Worm (Caenorhabditis elegans): Measurements from ENCODE around the gene ddr-2.

Gene ddr-2

DNA sequence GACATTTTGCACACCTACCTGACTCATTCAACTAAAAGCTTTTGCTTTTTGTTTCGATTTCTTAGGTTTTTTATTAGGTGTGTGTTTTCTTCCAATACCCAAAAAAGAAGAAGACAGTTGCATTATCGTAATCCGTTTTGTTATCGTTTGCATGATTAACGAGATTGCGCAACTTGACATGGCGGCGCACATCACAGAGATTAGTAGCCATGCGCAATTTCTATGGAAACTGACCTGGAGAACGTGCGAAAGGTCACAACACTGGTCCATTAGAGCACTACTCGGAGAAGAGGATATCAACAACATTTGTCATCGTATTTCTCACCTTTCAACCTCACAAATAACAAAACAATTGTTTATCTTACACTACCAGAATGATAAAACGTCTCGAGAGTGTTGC lies 1.7 kb downstream of the ddr-2 start:
- peak; percentile 80 for TF ChIP-seq elt-2 (tag; optimal IDR thresholded peaks at IDR 0.05)
- TF ChIP-seq ceh-30 (tag; optimal IDR thresholded peaks at IDR 0.05): no peak

DNA sequence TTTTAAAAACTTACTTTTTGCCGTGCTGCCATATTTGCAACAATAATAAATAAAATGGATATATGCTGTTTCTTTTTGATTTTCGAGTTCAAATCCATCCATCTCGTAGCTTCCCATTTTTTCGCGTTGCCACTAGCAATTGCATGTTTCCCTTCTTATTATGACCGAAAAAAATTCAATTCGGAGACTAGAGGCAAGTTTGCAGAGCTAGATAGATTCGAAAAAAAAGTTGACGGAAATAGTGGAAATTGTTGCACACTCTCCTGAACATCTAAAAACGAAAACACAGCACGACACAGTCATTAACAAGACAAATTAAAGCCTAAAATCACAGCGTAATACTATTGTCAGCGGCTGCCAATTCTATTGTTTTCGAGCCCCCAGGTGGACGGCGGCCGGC lies 11.1 kb downstream of the ddr-2 start, which contains the start of gene F11D5.6:
F11D5.6 (minus strand) TSS at position 101 of the 400 bp plus-strand sequence.
- TF ChIP-seq hlh-30 (tag; optimal IDR thresholded peaks at IDR 0.05; ENCODE audit: insufficient read depth) (no peak), ceh-18 (tag; optimal IDR thresholded peaks at IDR 0.05) (no peak), pha-4 (tag; optimal IDR thresholded peaks at IDR 0.05) (no peak), ceh-19 (GFP tag; optimal IDR thresholded peaks at IDR 0.05) (no peak), lin-11 (tag; optimal IDR thresholded peaks at IDR 0.05) (no peak), pros-1 (tag; optimal IDR thresholded peaks at IDR 0.05) (no peak)

DNA sequence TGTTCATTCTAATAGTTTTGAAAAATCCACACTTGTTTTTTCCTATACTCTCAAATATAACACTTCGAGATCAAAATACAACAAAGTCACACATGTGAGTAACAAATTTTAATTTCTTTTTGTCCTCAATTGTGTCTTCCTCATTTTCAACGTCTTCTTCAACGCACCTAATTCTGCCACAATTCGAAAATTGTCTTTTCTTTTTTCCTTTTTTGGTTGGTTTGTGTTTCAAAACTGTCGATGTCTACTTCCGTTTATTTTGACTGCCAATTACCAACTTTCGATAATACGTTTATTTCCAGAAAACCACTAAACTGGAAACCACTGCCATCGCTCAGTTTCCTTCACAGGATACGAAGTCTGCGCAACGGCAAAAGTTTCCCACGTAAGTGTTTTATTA lies 17.7 kb downstream of the ddr-2 start, which contains the start of gene F11D5.1:
F11D5.1 (plus strand) TSS at position 301 of the 400 bp plus-strand sequence.
- TF ChIP-seq pax-1 (tag; optimal IDR thresholded peaks at IDR 0.05): no peak
- TF ChIP-seq ttx-3 (tag; optimal IDR thresholded peaks at IDR 0.05): no peak
- TF ChIP-seq pqm-1 (tag; optimal IDR thresholded peaks at IDR 0.05): no peak
- no peak for TF ChIP-seq che-1 (tag; optimal IDR thresholded peaks at IDR 0.05)
- no peak for TF ChIP-seq mec-3 (tag; optimal IDR thresholded peaks at IDR 0.05; ENCODE audit: borderline replicate concordance)
- no peak for TF ChIP-seq ceh-45 (GFP tag; IDR thresholded peaks at IDR 0.05)
- TF ChIP-seq pros-1 (tag; optimal IDR thresholded peaks at IDR 0.05): no peak
- no peak for TF ChIP-seq K09A11.1 (tag; optimal IDR thresholded peaks at IDR 0.05; ENCODE audit: insufficient read depth)

DNA sequence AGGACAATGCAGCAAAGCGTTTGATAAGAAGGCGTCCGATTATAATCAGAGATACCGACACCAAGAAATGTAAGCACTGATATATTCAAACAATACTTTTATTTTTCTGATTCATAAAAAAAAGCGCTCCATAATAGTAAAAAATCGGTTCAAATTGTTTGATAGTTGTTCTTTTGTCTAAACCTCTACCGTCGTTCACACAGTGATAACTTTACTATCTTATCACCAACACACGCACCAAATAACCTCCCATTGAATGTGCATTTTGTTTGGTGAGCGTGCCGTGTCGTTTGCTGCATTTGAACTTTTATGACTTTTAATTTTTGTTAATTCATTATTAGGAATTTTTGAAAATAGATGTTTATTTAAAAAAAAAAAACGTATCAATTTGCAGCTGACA lies 19.0 kb downstream of the ddr-2 start:
- TF ChIP-seq ztf-16 (tag; optimal IDR thresholded peaks at IDR 0.05) (no peak), ceh-24 (tag; optimal IDR thresholded peaks at IDR 0.05) (no peak), ama-1 (optimal IDR thresholded peaks at IDR 0.05) (no peak), dve-1 (tag; optimal IDR thresholded peaks at IDR 0.05) (no peak), tbx-7 (tag; optimal IDR thresholded peaks at IDR 0.05) (no peak), elt-2 (tag; optimal IDR thresholded peaks at IDR 0.05) (peak; percentile 71)

DNA sequence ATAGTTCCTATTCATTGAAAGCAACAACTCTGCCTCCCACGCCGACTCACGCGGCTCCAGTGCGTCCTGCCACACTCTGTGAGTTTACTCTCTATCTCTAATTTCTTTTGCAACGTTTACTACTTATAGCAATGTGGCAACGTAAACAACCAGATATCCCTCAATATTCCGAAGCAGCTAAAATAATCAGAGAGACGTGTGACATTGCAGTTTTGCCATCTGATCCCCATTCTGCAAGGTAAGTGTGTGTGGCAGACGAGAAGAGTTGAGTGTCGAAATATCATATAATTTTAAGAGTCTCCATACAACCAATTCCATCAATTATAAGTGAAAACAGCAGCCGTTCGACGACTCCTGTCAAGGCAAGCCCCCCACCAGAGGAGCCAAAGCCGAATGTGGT lies 24.8 kb downstream of the ddr-2 start:
- TF ChIP-seq rnt-1 (tag; optimal IDR thresholded peaks at IDR 0.05) (no peak), unc-55 (GFP tag; optimal IDR thresholded peaks at IDR 0.05) (no peak), ztf-16 (tag; optimal IDR thresholded peaks at IDR 0.05) (no peak), ceh-30 (tag; optimal IDR thresholded peaks at IDR 0.05) (no peak), hlh-8 (tag; optimal IDR thresholded peaks at IDR 0.05) (no peak), ceh-18 (tag; optimal IDR thresholded peaks at IDR 0.05) (no peak), pha-2 (tag; optimal IDR thresholded peaks at IDR 0.05) (no peak), pha-4 (tag; optimal IDR thresholded peaks at IDR 0.05) (no peak), ceh-22 (tag; optimal IDR thresholded peaks at IDR 0.05) (no peak)

DNA sequence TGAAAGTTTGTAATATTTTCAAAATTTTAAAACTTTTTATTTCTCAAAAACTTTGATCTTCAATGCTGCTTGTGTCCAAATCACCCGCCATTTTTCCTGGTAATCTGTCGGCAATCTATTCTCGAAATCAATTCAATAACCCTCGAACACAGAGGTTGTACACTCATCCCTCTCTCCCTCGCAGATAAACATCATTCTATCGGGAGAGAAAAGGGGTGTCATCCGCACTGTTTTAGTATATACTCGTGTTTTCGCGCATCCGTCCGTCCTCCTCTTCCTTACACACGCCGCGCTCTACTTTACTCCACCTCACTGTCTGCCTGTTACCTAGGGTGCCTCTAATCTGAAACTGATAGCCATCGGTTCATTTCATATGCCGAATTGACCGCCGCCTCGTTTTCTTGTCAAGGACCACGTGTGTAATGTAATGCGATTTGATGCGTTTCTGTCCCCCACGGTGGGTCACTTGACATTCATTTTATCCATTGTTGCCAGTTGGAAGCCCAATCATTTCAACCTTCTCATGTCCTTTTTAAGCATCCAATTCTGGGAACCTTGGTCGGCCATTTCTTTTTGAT lies 28.6 kb downstream of the ddr-2 start:
- TF ChIP-seq fkh-6 (tag; optimal IDR thresholded peaks at IDR 0.05) (peak; percentile 18), rnt-1 (tag; optimal IDR thresholded peaks at IDR 0.05) (peak; percentile 17), hlh-15 (tag; optimal IDR thresholded peaks at IDR 0.05) (no peak), hlh-8 (tag; optimal IDR thresholded peaks at IDR 0.05) (no peak), madf-2 (tag; optimal IDR thresholded peaks at IDR 0.05) (no peak), hlh-6 (tag; optimal IDR thresholded peaks at IDR 0.05) (peak; percentile 14), T23F11.4 (GFP tag; optimal IDR thresholded peaks at IDR 0.05) (no peak), tbx-2 (tag; optimal IDR thresholded peaks at IDR 0.05) (peak; percentile 1), sdc-2 (tag; optimal IDR thresholded peaks at IDR 0.05) (peak; percentile 7), C38D4.7 (GFP tag; optimal IDR thresholded peaks at IDR 0.05) (no peak)

Measured in whole organism, late embryonic.